Fruit fly (Drosophila melanogaster) whole organism, embryonic: Measurements from ENCODE around the gene Obp99b.
A peak's percentile ranks its signal among the peaks of the same experiment; 100 is the strongest.

Source experiments
- B-H2 ChIP-seq: fragments of 200-800 bp; sonication (Bioruptor generic); optimal IDR thresholded peaks from 2 replicates; lab custom pipeline; 2018; ENCODE audit warnings: missing biosample characterization, mild to moderate bottlenecking, missing genetic modification characterization
- Bdp1 ChIP-seq: fragments of 200-800 bp; sonication (Bioruptor generic); optimal IDR thresholded peaks from 3 replicates; lab custom pipeline; 2016; ENCODE audit warnings: missing biosample characterization, missing genetic modification characterization
- CG11695 ChIP-seq: fragments of 200-800 bp; sonication (Bioruptor generic); IDR thresholded peaks from 3 replicates; pipeline ENCODE4 v1.3.6; 2022; ENCODE audit warnings: missing biosample characterization, missing genetic modification characterization
- CG11723 ChIP-seq: fragments of 200-800 bp; sonication (Bioruptor generic); optimal IDR thresholded peaks from 2 replicates; lab custom pipeline; 2017; ENCODE audit warnings: missing biosample characterization, mild to moderate bottlenecking, missing genetic modification characterization
- CG12236 ChIP-seq: fragments of 200-800 bp; sonication (Bioruptor generic); optimal IDR thresholded peaks from 2 replicates; lab custom pipeline; 2016; ENCODE audit warnings: missing biosample characterization, missing genetic modification characterization
- CG12391 ChIP-seq: fragments of 200-800 bp; sonication (Bioruptor generic); optimal IDR thresholded peaks from 3 replicates; lab custom pipeline; 2018; ENCODE audit warnings: missing biosample characterization, mild to moderate bottlenecking, missing genetic modification characterization, moderate library complexity
- CG13123 ChIP-seq: fragments of 200-800 bp; sonication (Bioruptor generic); optimal IDR thresholded peaks from 2 replicates; lab custom pipeline; 2016; ENCODE audit warnings: missing biosample characterization, missing genetic modification characterization
- CG14441 ChIP-seq: fragments of 200-800 bp; sonication (Bioruptor generic); IDR thresholded peaks from 2 replicates; pipeline ENCODE4 v1.3.6; 2022; ENCODE audit warnings: missing biosample characterization, missing genetic modification characterization
- CG14667 ChIP-seq: fragments of 200-800 bp; sonication (Bioruptor generic); IDR thresholded peaks from 2 replicates; pipeline ENCODE4 v1.3.6; 2022; ENCODE audit warnings: missing biosample characterization, missing genetic modification characterization
- CG16815 ChIP-seq: fragments of 200-800 bp; sonication (Bioruptor generic); optimal IDR thresholded peaks from 3 replicates; lab custom pipeline; 2017; ENCODE audit warnings: missing biosample characterization, mild to moderate bottlenecking, missing genetic modification characterization
- CG17361 ChIP-seq: fragments of 200-800 bp; sonication (Bioruptor generic); IDR thresholded peaks from 3 replicates; pipeline ENCODE4 v1.3.6; 2022; ENCODE audit warnings: missing biosample characterization, missing genetic modification characterization
- CG17568 ChIP-seq: fragments of 200-800 bp; sonication (Bioruptor generic); optimal IDR thresholded peaks from 2 replicates; lab custom pipeline; 2018; ENCODE audit warnings: missing biosample characterization, mild to moderate bottlenecking, missing genetic modification characterization, moderate library complexity
- CG17912 ChIP-seq: fragments of 200-800 bp; sonication (Bioruptor generic); optimal IDR thresholded peaks from 2 replicates; lab custom pipeline; 2018; ENCODE audit warnings: missing biosample characterization, mild to moderate bottlenecking, missing genetic modification characterization
- CG18599 ChIP-seq: fragments of 200-800 bp; sonication (Bioruptor generic); optimal IDR thresholded peaks from 3 replicates; lab custom pipeline; 2017; ENCODE audit warnings: missing biosample characterization, missing genetic modification characterization, mild to moderate bottlenecking, moderate library complexity, missing genetic modification reagents
- CG2129 ChIP-seq: fragments of 200-800 bp; sonication (Bioruptor generic); IDR thresholded peaks from 2 replicates; pipeline ENCODE4 v1.3.6; 2022; ENCODE audit warnings: missing biosample characterization, missing genetic modification characterization; ENCODE audit not compliant: partially characterized antibody
- CG3847 ChIP-seq: fragments of 200-800 bp; sonication (Bioruptor generic); IDR thresholded peaks from 2 replicates; pipeline ENCODE4 v1.3.6; 2022; ENCODE audit warnings: missing biosample characterization, missing genetic modification characterization
- CG4707 ChIP-seq: fragments of 200-800 bp; sonication (Bioruptor generic); optimal IDR thresholded peaks from 2 replicates; lab custom pipeline; 2018; ENCODE audit warnings: missing biosample characterization, mild to moderate bottlenecking, missing genetic modification characterization, moderate library complexity
- CG6689 ChIP-seq: fragments of 200-800 bp; sonication (Bioruptor generic); IDR thresholded peaks from 2 replicates; pipeline ENCODE4 v1.3.6; 2022; ENCODE audit warnings: missing biosample characterization, missing genetic modification characterization
- CG7271 ChIP-seq: fragments of 200-800 bp; sonication (Bioruptor generic); optimal IDR thresholded peaks from 2 replicates; lab custom pipeline; 2018; ENCODE audit warnings: missing biosample characterization, mild to moderate bottlenecking, missing genetic modification characterization, moderate library complexity
- CG7987 ChIP-seq: fragments of 200-800 bp; sonication (Bioruptor generic); optimal IDR thresholded peaks from 2 replicates; lab custom pipeline; 2018; ENCODE audit warnings: missing biosample characterization, mild to moderate bottlenecking, missing genetic modification characterization, moderate library complexity
- Dad ChIP-seq: fragments of 200-800 bp; sonication (Bioruptor generic); optimal IDR thresholded peaks from 3 replicates; lab custom pipeline; 2016; ENCODE audit warnings: missing biosample characterization, missing genetic modification characterization
- Doc3 ChIP-seq: fragments of 200-800 bp; sonication (Bioruptor generic); IDR thresholded peaks from 3 replicates; pipeline ENCODE4 v1.3.6; 2022; ENCODE audit warnings: missing biosample characterization, missing genetic modification characterization; ENCODE audit not compliant: partially characterized antibody
- E2f2 ChIP-seq: fragments of 200-800 bp; sonication (Bioruptor generic); IDR thresholded peaks from 2 replicates; pipeline ENCODE4 v1.3.6; 2022; ENCODE audit warnings: missing biosample characterization, missing genetic modification characterization
- Eip74EF ChIP-seq, 2 experiments: fragments of 200-800 bp in 1 of 2; fragments of >200 bp in 1 of 2; sonication (Bioruptor generic) in 1 of 2; optimal IDR thresholded peaks; 2 replicates each; lab custom pipeline; 2017 to 2019; ENCODE audit warnings: missing biosample characterization in 2 of 2, missing genetic modification characterization in 2 of 2, mild to moderate bottlenecking in 1 of 2, moderate library complexity in 1 of 2
- Elba2 ChIP-seq: fragments of 200-800 bp; sonication (Bioruptor generic); optimal IDR thresholded peaks from 3 replicates; lab custom pipeline; 2016; ENCODE audit warnings: missing biosample characterization, missing genetic modification characterization
- Med ChIP-seq: fragments of 200-800 bp; sonication (Bioruptor generic); peaks from one replicate; lab custom pipeline; 2016; ENCODE audit warnings: missing biosample characterization, missing genetic modification characterization, mild to moderate bottlenecking, inconsistent platforms, moderate library complexity
- Nf-YC ChIP-seq: fragments of 200-800 bp; optimal IDR thresholded peaks from 3 replicates; lab custom pipeline; 2019; ENCODE audit warnings: missing biosample characterization, mild to moderate bottlenecking, missing genetic modification characterization, moderate library complexity
- Pdp1 ChIP-seq, 2 experiments: fragments of 200-800 bp; sonication (Bioruptor generic); optimal IDR thresholded peaks; 3 replicates each; lab custom pipeline; 2016; ENCODE audit warnings: missing biosample characterization in 2 of 2, missing genetic modification characterization in 2 of 2, mild to moderate bottlenecking in 1 of 2, moderate library complexity in 1 of 2
- Vsx1 ChIP-seq: fragments of 200-800 bp; sonication (Bioruptor generic); optimal IDR thresholded peaks from 2 replicates; lab custom pipeline; 2017; ENCODE audit warnings: missing biosample characterization, mild to moderate bottlenecking, missing genetic modification characterization, missing genetic modification reagents
- bab2 ChIP-seq: fragments of 200-800 bp; sonication (Bioruptor generic); optimal IDR thresholded peaks from 2 replicates; lab custom pipeline; 2016; ENCODE audit warnings: missing biosample characterization, missing genetic modification characterization
- dati ChIP-seq: fragments of 200-800 bp; sonication (Bioruptor generic); IDR thresholded peaks from 2 replicates; pipeline ENCODE4 v1.3.6; 2022; ENCODE audit warnings: missing biosample characterization, missing genetic modification characterization
- fd3F ChIP-seq: fragments of 200-800 bp; sonication (Bioruptor generic); optimal IDR thresholded peaks from 2 replicates; lab custom pipeline; 2018; ENCODE audit warnings: missing biosample characterization, mild to moderate bottlenecking, missing genetic modification characterization, moderate library complexity
- grau ChIP-seq: fragments of 200-800 bp; optimal IDR thresholded peaks from 3 replicates; lab custom pipeline; 2019; ENCODE audit warnings: missing biosample characterization, mild to moderate bottlenecking, missing genetic modification characterization, moderate library complexity
- kah ChIP-seq: fragments of 200-800 bp; sonication (Bioruptor generic); optimal IDR thresholded peaks from 2 replicates; lab custom pipeline; 2018; ENCODE audit warnings: missing biosample characterization, mild to moderate bottlenecking, missing genetic modification characterization
- lov ChIP-seq, 2 experiments: fragments of 200-800 bp in 1 of 2; fragments of >200 bp in 1 of 2; sonication (Bioruptor generic) in 1 of 2; IDR thresholded peaks in 1 of 2; optimal IDR thresholded peaks in 1 of 2; 2 replicates in 1 of 2; 3 replicates in 1 of 2; pipeline versions ENCODE4 v1.3.6 to Lab custom; 2017 to 2022; ENCODE audit warnings: missing biosample characterization in 1 of 2, missing genetic modification characterization in 1 of 2
- nerfin-2 ChIP-seq: fragments of 200-800 bp; sonication (Bioruptor generic); IDR thresholded peaks from 2 replicates; pipeline ENCODE4 v1.3.6; 2022; ENCODE audit warnings: missing biosample characterization, missing genetic modification characterization; ENCODE audit not compliant: partially characterized antibody
- phol ChIP-seq: fragments of 200-800 bp; sonication (Bioruptor generic); optimal IDR thresholded peaks from 3 replicates; lab custom pipeline; 2018; ENCODE audit warnings: missing biosample characterization, mild to moderate bottlenecking, missing genetic modification characterization, moderate library complexity
- pnt ChIP-seq: fragments of 200-800 bp; sonication (Bioruptor generic); optimal IDR thresholded peaks from 3 replicates; lab custom pipeline; 2016; ENCODE audit warnings: missing biosample characterization, missing genetic modification characterization
- pzg ChIP-seq: fragments of 200-800 bp; sonication (Bioruptor generic); optimal IDR thresholded peaks from 3 replicates; lab custom pipeline; 2018; ENCODE audit warnings: missing biosample characterization, mild to moderate bottlenecking, missing genetic modification characterization, moderate library complexity
- slou ChIP-seq: fragments of 200-800 bp; sonication (Bioruptor generic); optimal IDR thresholded peaks from 3 replicates; lab custom pipeline; 2016; ENCODE audit warnings: missing biosample characterization, missing genetic modification characterization
- sna ChIP-seq: fragments of 200-800 bp; sonication (Bioruptor generic); IDR thresholded peaks from 2 replicates; pipeline ENCODE4 v1.3.6; 2022; ENCODE audit warnings: missing biosample characterization, missing genetic modification characterization; ENCODE audit not compliant: partially characterized antibody
- sqz ChIP-seq: fragments of 200-800 bp; sonication (Bioruptor generic); optimal IDR thresholded peaks from 3 replicates; lab custom pipeline; 2018; ENCODE audit warnings: missing biosample characterization, mild to moderate bottlenecking, missing genetic modification characterization
- tap ChIP-seq: fragments of 200-800 bp; optimal IDR thresholded peaks from 3 replicates; lab custom pipeline; 2019; ENCODE audit warnings: missing biosample characterization, mild to moderate bottlenecking, missing genetic modification characterization, moderate library complexity
- tll ChIP-seq, 2 experiments: fragments of 200-800 bp in 1 of 2; fragments of >200 bp in 1 of 2; sonication (Bioruptor generic) in 1 of 2; optimal IDR thresholded peaks; 2 replicates each; lab custom pipeline; 2017 to 2019; ENCODE audit warnings: missing biosample characterization in 2 of 2, missing genetic modification characterization in 2 of 2, mild to moderate bottlenecking in 1 of 2, moderate library complexity in 1 of 2
- tup ChIP-seq: fragments of 200-800 bp; sonication (Bioruptor generic); optimal IDR thresholded peaks from 2 replicates; lab custom pipeline; 2016; ENCODE audit warnings: missing biosample characterization, mild to moderate bottlenecking, missing genetic modification characterization, moderate library complexity
- unc-4 ChIP-seq: fragments of 200-800 bp; sonication (Bioruptor generic); IDR thresholded peaks from 2 replicates; pipeline ENCODE4 v1.3.6; 2022; ENCODE audit warnings: missing biosample characterization, missing genetic modification characterization; ENCODE audit not compliant: partially characterized antibody
- wor ChIP-seq: fragments of 200-800 bp; sonication (Bioruptor generic); IDR thresholded peaks from 2 replicates; pipeline ENCODE4 v1.3.6; 2022; ENCODE audit warnings: missing biosample characterization, missing genetic modification characterization
- zf30C ChIP-seq: fragments of 200-800 bp; sonication (Bioruptor generic); optimal IDR thresholded peaks from 3 replicates; lab custom pipeline; 2018; ENCODE audit warnings: missing biosample characterization, mild to moderate bottlenecking, missing genetic modification characterization

The Obp99b gene

DNA sequence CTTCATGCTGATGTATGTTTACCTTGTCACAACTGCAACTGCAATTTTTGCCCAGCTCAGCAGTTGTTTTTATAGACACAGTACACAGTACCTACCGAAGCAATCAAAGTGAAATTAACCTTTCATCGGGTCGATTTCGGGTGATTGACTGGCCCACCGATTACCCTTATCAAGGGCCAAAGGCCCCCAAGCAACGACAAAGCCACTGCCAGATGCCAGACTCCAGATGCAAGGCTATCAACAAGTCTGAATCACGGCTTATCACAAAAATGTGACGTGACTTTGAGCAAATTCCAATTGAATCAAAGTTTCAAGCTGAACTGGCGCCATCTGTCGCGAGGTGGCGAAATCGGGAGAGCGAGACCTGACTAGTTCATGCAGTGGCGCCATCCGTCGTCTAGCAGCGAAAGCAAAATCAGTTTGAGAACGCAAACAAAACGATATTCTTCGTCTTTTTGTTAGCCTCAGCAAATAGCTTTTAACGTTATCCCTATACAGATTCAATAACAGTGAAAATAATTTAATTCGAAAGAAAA, at the start of gene Obp99b (continued):
- TF ChIP-seq Med (GFP tag; lab: Kevin White, UChicago) (peak; percentile 98), Pdp1 (GFP tag; optimal IDR thresholded peaks at IDR 0.05; lab: Kevin White, UChicago) (peak; percentile 54 to 78), grau (peak; percentile 55), zf30C (GFP tag; lab: Kevin White, UChicago) (peak; percentile 15), CG11695 (GFP tag; lab: Robert Waterston, UW) (peak; percentile 69; the same call in 2 of the 3 replicates), slou (GFP tag; lab: Kevin White, UChicago) (no peak), dati (GFP tag; lab: Robert Waterston, UW) (peak; percentile 59), Nf-YC (tag; lab: Kevin White, UChicago) (peak; percentile 25), kah (GFP tag; lab: Kevin White, UChicago) (peak; percentile 79), sna (GFP tag; lab: Robert Waterston, UW) (no peak), Elba2 (GFP tag; lab: Kevin White, UChicago) (peak; percentile 62), Bdp1 (GFP tag; lab: Kevin White, UChicago) (peak; percentile 71), lov (optimal IDR thresholded peaks at IDR 0.05; lab: Kevin White, UChicago) (no peak), lov (GFP tag; IDR thresholded peaks at IDR 0.05; lab: Robert Waterston, UW) (peak; percentile 93), bab2 (GFP tag; lab: Kevin White, UChicago) (peak; percentile 56), CG3847 (GFP tag; lab: Robert Waterston, UW) (peak; percentile 64), wor (GFP tag; lab: Robert Waterston, UW) (peak; percentile 57), phol (tag; lab: Kevin White, UChicago) (peak; percentile 51), CG4707 (peak; percentile 82), CG17568 (GFP tag; lab: Kevin White, UChicago) (peak; percentile 70), CG13123 (GFP tag; lab: Kevin White, UChicago) (no peak), CG18599 (GFP tag; lab: Kevin White, UChicago) (peak; percentile 44), CG7987 (peak; percentile 88), CG7271 (peak; percentile 79), Vsx1 (peak; percentile 69), nerfin-2 (GFP tag; lab: Robert Waterston, UW) (no peak), CG12391 (tag; lab: Kevin White, UChicago) (peak; percentile 29), pnt (GFP tag; lab: Kevin White, UChicago) (peak; percentile 42), Doc3 (GFP tag; lab: Robert Waterston, UW) (no peak), CG14441 (GFP tag; lab: Robert Waterston, UW) (peak; percentile 69), CG14667 (peak; percentile 54), Dad (GFP tag; lab: Kevin White, UChicago) (peak; percentile 63), sqz (peak; percentile 85), CG17912 (GFP tag; lab: Kevin White, UChicago) (peak; percentile 90), fd3F (GFP tag; lab: Kevin White, UChicago) (peak; percentile 43), CG6689 (GFP tag; lab: Robert Waterston, UW) (peak; percentile 76), CG16815 (GFP tag; lab: Kevin White, UChicago) (peak; percentile 58), CG17361 (GFP tag; lab: Robert Waterston, UW) (peak; percentile 39; the same call in 2 of the 3 replicates), pzg (no peak), tup (GFP tag; lab: Kevin White, UChicago) (peak; percentile 33), CG12236 (peak; percentile 66), B-H2 (GFP tag; lab: Kevin White, UChicago) (peak; percentile 27), CG11723 (GFP tag; lab: Kevin White, UChicago) (peak; percentile 70), Eip74EF (GFP tag; optimal IDR thresholded peaks at IDR 0.05; lab: Kevin White, UChicago) (no peak), CG2129 (GFP tag; lab: Robert Waterston, UW) (no peak), E2f2 (GFP tag; lab: Robert Waterston, UW) (peak; percentile 40; the same call in 1 of the 2 replicates), tap (peak; percentile 46), unc-4 (GFP tag; lab: Robert Waterston, UW) (no peak), tll (GFP tag; optimal IDR thresholded peaks at IDR 0.05; lab: Kevin White, UChicago) (no peak)
